Worm (Caenorhabditis elegans): ENCODE data around the gene str-92.

str-92 gene

DNA sequence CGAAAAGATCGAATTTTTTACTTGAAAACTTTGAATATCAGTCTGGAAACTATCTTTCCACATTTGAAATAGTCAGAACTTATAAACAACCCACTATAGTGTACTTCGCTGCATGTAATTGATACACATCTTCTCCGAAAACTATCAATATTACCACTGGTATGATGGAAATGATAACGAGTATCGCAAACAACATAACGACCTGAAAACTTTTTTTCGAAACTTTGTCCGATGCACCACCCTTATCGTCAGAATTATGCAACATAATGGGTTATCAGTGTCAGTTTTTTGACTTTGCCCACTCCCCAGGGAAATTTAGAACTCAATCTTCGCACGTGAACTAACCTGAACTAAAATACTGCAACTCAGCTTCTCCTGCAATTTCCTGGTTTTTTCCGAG is 14.2 kb downstream of the str-92 start:
- TF ChIP-seq elt-2 (tag; optimal IDR thresholded peaks at IDR 0.05), result peak; percentile 90
- TF ChIP-seq nhr-11 (tag; optimal IDR thresholded peaks at IDR 0.05), result no peak

DNA sequence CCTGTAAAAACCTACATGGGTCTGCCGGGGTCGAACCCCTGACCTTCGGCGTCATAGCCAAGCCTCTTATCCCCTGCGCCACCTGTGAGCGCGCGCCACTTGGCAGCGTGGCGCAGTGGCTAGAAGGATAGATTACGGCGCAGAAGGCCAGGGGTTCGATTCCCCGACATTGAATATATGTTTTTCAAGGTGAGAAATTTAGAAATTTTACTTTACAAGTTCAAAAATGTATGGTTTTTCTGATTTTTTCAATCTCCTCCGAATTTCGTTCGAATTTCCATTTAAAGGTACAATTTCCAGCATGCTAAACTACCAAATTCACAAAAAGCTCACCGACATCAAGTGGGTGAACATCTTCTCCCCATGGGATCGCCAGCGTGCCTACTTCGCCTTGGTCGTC is 16.4 kb downstream of the str-92 start, which contains the start of gene dgat-2:
TSS of gene dgat-2 (plus strand) at position 301 of the 400 bp plus-strand sequence.
- no peak for TF ChIP-seq dmd-4 (tag; optimal IDR thresholded peaks at IDR 0.05; ENCODE audit: borderline replicate concordance)
- no peak for TF ChIP-seq che-1 (tag; optimal IDR thresholded peaks at IDR 0.05)
- TF ChIP-seq unc-55 (GFP tag; optimal IDR thresholded peaks at IDR 0.05), result no peak
- no peak for TF ChIP-seq ceh-30 (tag; optimal IDR thresholded peaks at IDR 0.05)
- TF ChIP-seq ceh-24 (tag; optimal IDR thresholded peaks at IDR 0.05), result no peak
- no peak for TF ChIP-seq C08G9.2 (tag; optimal IDR thresholded peaks at IDR 0.05)
- no peak for TF ChIP-seq ets-4 (tag; optimal IDR thresholded peaks at IDR 0.05)
- no peak for TF ChIP-seq fkh-10 (GFP tag; optimal IDR thresholded peaks at IDR 0.05)
- no peak for TF ChIP-seq fkh-6 (tag; optimal IDR thresholded peaks at IDR 0.05)
- TF ChIP-seq ceh-31 (tag; optimal IDR thresholded peaks at IDR 0.05), result no peak
- no peak for TF ChIP-seq unc-3 (GFP tag; conservative IDR thresholded peaks at IDR 0.05)
- no peak for TF ChIP-seq unc-3 (tag; optimal IDR thresholded peaks at IDR 0.05)
- TF ChIP-seq tbx-7 (tag; optimal IDR thresholded peaks at IDR 0.05), result no peak
- TF ChIP-seq tbx-2 (tag; optimal IDR thresholded peaks at IDR 0.05), result no peak
- no peak for TF ChIP-seq mec-3 (tag; optimal IDR thresholded peaks at IDR 0.05; ENCODE audit: borderline replicate concordance)
- TF ChIP-seq C38D4.7 (GFP tag; optimal IDR thresholded peaks at IDR 0.05), result no peak
- no peak for TF ChIP-seq ref-2 (tag; optimal IDR thresholded peaks at IDR 0.05)
- no peak for TF ChIP-seq ceh-22 (tag; optimal IDR thresholded peaks at IDR 0.05)
- TF ChIP-seq ttx-3 (tag; optimal IDR thresholded peaks at IDR 0.05), result no peak
- TF ChIP-seq rnt-1 (tag; optimal IDR thresholded peaks at IDR 0.05), result no peak
- TF ChIP-seq eyg-1 (tag; optimal IDR thresholded peaks at IDR 0.05), result no peak

DNA sequence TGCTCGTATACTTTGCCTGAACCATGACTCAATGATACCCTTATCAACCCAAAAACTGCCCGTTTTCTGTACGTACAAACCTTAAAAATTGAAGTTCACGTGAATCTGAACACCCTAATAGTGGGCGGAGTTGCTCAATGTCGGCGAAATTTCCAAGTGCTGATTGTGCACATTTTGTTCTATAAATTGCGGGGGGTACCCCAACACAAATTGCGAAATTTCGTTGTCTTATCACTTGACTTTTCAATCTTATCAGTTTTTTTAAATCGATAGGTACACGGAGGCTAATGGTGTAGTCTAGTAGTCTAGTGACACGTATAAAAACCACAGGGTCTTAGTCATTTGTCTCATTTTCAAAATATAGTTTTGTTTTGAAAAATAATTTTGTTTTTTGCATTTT is 17.2 kb downstream of the str-92 start, which contains the start of gene fbxa-108:
TSS of gene fbxa-108 (minus strand) at position 158 of the 400 bp plus-strand sequence.
- TF ChIP-seq ceh-22 (tag; optimal IDR thresholded peaks at IDR 0.05), result no peak
- TF ChIP-seq unc-86 (tag; optimal IDR thresholded peaks at IDR 0.05), result no peak
- TF ChIP-seq tbx-7 (tag; optimal IDR thresholded peaks at IDR 0.05), result no peak
- TF ChIP-seq elt-2 (tag; optimal IDR thresholded peaks at IDR 0.05), result peak; percentile 92

DNA sequence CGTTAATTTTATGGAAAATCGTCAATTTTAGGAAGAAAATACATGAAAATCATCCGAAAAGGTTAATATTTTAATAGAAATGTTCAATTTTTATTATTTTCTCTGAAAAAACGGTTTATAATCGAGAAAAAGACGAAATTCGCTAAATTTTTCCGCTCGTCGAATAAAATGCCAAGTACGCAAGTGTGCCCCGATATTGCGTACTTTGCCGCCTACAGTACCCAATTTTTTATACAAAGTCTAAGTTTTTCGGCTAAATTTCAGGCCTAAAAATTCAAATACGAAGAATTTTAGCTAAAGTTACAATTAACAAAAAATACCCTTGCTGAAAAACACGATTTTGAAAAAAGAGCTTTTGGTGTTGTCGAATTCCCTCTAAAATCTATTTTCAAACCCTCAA is 17.6 kb downstream of the str-92 start:
- TF ChIP-seq tbx-2 (tag; optimal IDR thresholded peaks at IDR 0.05), result no peak
- TF ChIP-seq lim-6 (tag; optimal IDR thresholded peaks at IDR 0.05), result no peak
- no peak for TF ChIP-seq ama-1 (optimal IDR thresholded peaks at IDR 0.05)
- TF ChIP-seq unc-86 (tag; optimal IDR thresholded peaks at IDR 0.05), result no peak
- TF ChIP-seq ahr-1 (tag; optimal IDR thresholded peaks at IDR 0.05), result no peak
- TF ChIP-seq hlh-8 (tag; optimal IDR thresholded peaks at IDR 0.05), result no peak
- no peak for TF ChIP-seq gmeb-2 (tag; optimal IDR thresholded peaks at IDR 0.05)
- TF ChIP-seq ceh-9 (tag; optimal IDR thresholded peaks at IDR 0.05), result no peak

DNA sequence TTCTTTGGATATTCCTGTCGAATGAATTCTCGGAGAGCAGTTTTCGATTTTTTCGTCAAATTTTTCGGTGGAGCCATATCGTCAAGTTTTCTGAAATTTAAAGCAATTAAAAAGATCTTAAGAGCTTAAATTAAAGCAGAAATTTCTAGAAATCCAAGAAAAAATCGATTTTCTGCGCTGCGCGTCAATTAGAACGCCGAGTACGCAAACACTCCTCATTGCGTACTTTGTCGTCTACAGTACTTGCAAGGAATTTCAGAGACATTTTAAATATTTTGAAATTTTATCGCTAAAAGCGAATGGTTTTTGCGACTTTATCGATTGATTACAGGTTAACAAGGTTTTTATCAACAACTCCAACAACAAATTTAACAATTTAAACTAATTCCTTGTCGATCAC is 21.2 kb downstream of the str-92 start:
- TF ChIP-seq ceh-14 (tag; optimal IDR thresholded peaks at IDR 0.05) (no peak), tbx-2 (tag; optimal IDR thresholded peaks at IDR 0.05) (no peak), ceh-9 (tag; optimal IDR thresholded peaks at IDR 0.05) (no peak), nfya-1 (tag; optimal IDR thresholded peaks at IDR 0.05) (no peak), madf-2 (tag; optimal IDR thresholded peaks at IDR 0.05) (no peak), pag-3 (tag; optimal IDR thresholded peaks at IDR 0.05; ENCODE audit: borderline replicate concordance) (no peak), pros-1 (tag; optimal IDR thresholded peaks at IDR 0.05) (no peak), ttx-3 (tag; optimal IDR thresholded peaks at IDR 0.05) (no peak), ceh-31 (tag; optimal IDR thresholded peaks at IDR 0.05) (no peak), elt-4 (tag; optimal IDR thresholded peaks at IDR 0.05) (no peak), ceh-22 (tag; optimal IDR thresholded peaks at IDR 0.05) (no peak), sox-4 (tag; optimal IDR thresholded peaks at IDR 0.05) (no peak), ceh-2 (tag; optimal IDR thresholded peaks at IDR 0.05) (no peak), sdc-2 (tag; optimal IDR thresholded peaks at IDR 0.05) (no peak), hlh-6 (tag; optimal IDR thresholded peaks at IDR 0.05) (no peak), pha-4 (tag; optimal IDR thresholded peaks at IDR 0.05) (no peak), C08G9.2 (tag; optimal IDR thresholded peaks at IDR 0.05) (no peak), hlh-13 (GFP tag; optimal IDR thresholded peaks at IDR 0.05) (no peak), tbx-7 (tag; optimal IDR thresholded peaks at IDR 0.05) (no peak)

All from whole organism, late embryonic.